Worm (Caenorhabditis elegans): Measurements from ENCODE around the gene F53F8.7.

F53F8.7 gene

ce11 chrV:20681120-20681519 lies 17.0 kb downstream of the F53F8.7 start, which contains the start of gene srsx-35:
srsx-35 (plus strand) TSS chrV:20681420.
- TF ChIP-seq nhr-2 (tag; optimal IDR thresholded peaks at IDR 0.05), result no peak
- TF ChIP-seq nhr-76 (tag; optimal IDR thresholded peaks at IDR 0.05), result no peak
- no peak for TF ChIP-seq ceh-83 (GFP tag; optimal IDR thresholded peaks at IDR 0.05)
- no peak for TF ChIP-seq nhr-237 (tag; optimal IDR thresholded peaks at IDR 0.05)
- no peak for TF ChIP-seq elt-3 (tag; optimal IDR thresholded peaks at IDR 0.05)
- TF ChIP-seq sptf-1 (tag; optimal IDR thresholded peaks at IDR 0.05), result no peak
- no peak for TF ChIP-seq bed-3 (GFP tag; optimal IDR thresholded peaks at IDR 0.05)
- no peak for TF ChIP-seq ceh-39 (tag; optimal IDR thresholded peaks at IDR 0.05)
- TF ChIP-seq lin-13 (tag; optimal IDR thresholded peaks at IDR 0.05), result no peak
- TF ChIP-seq cnd-1 (tag; optimal IDR thresholded peaks at IDR 0.05), result no peak
- TF ChIP-seq lin-32 (GFP tag; optimal IDR thresholded peaks at IDR 0.05), result no peak

- TF ChIP-seq unc-120 (tag; optimal IDR thresholded peaks at IDR 0.05; ENCODE audit: poor library complexity, severe bottlenecking), result no peak
- no peak for TF ChIP-seq lin-32 (GFP tag; optimal IDR thresholded peaks at IDR 0.05)
- no peak for TF ChIP-seq mls-2 (tag; optimal IDR thresholded peaks at IDR 0.05)
- TF ChIP-seq blmp-1 (tag; optimal IDR thresholded peaks at IDR 0.05), result no peak
- no peak for TF ChIP-seq bed-3 (GFP tag; optimal IDR thresholded peaks at IDR 0.05)
- no peak for TF ChIP-seq tbx-8 (GFP tag; optimal IDR thresholded peaks at IDR 0.05)
- TF ChIP-seq nhr-2 (tag; optimal IDR thresholded peaks at IDR 0.05), result no peak
- TF ChIP-seq sptf-1 (tag; optimal IDR thresholded peaks at IDR 0.05), result no peak
Observed at ce11 chrV:20680189-20680588, 18.0 kb downstream of the F53F8.7 start.

ce11 chrV:20670625-20671024 lies 27.5 kb downstream of the F53F8.7 start:
- TF ChIP-seq sem-2 (GFP tag; optimal IDR thresholded peaks at IDR 0.05) (peak; percentile 14), ceh-43 (GFP tag; optimal IDR thresholded peaks at IDR 0.05) (no peak)

ce11 chrV:20666905-20667304 lies 31.3 kb downstream of the F53F8.7 start, which contains the start of gene mlt-11:
mlt-11 (plus strand) TSS chrV:20667205.
- no peak for TF ChIP-seq unc-39 (tag; optimal IDR thresholded peaks at IDR 0.05)
- no peak for TF ChIP-seq nhr-237 (tag; optimal IDR thresholded peaks at IDR 0.05)

- TF ChIP-seq drap-1 (GFP tag; optimal IDR thresholded peaks at IDR 0.05), result no peak
- no peak for TF ChIP-seq nhr-2 (tag; optimal IDR thresholded peaks at IDR 0.05)
- TF ChIP-seq zip-8 (tag; optimal IDR thresholded peaks at IDR 0.05), result peak; percentile 54
- no peak for TF ChIP-seq unc-120 (tag; optimal IDR thresholded peaks at IDR 0.05; ENCODE audit: poor library complexity, severe bottlenecking)
- no peak for TF ChIP-seq bed-3 (GFP tag; optimal IDR thresholded peaks at IDR 0.05)
- TF ChIP-seq blmp-1 (tag; optimal IDR thresholded peaks at IDR 0.05), result peak; percentile 84
Observed at ce11 chrV:20664930-20665329, 33.2 kb downstream of the F53F8.7 start.

- no peak for TF ChIP-seq flh-1 (GFP tag; optimal IDR thresholded peaks at IDR 0.05)
- TF ChIP-seq M03D4.4 (tag; optimal IDR thresholded peaks at IDR 0.05), result no peak
- TF ChIP-seq blmp-1 (tag; optimal IDR thresholded peaks at IDR 0.05), result peak; percentile 18
Observed at ce11 chrV:20663736-20664135, 34.4 kb downstream of the F53F8.7 start.

- TF ChIP-seq ces-1 (GFP tag; optimal IDR thresholded peaks at IDR 0.05) (no peak), ceh-43 (GFP tag; optimal IDR thresholded peaks at IDR 0.05) (no peak), elt-1 (tag; optimal IDR thresholded peaks at IDR 0.05; ENCODE audit: borderline replicate concordance, insufficient read depth) (peak; percentile 25), cnd-1 (tag; optimal IDR thresholded peaks at IDR 0.05) (no peak), pha-4 (tag; optimal IDR thresholded peaks at IDR 0.05) (no peak), lin-32 (GFP tag; optimal IDR thresholded peaks at IDR 0.05) (no peak), M03D4.4 (tag; optimal IDR thresholded peaks at IDR 0.05) (no peak)
Observed at ce11 chrV:20662474-20662873, 35.7 kb downstream of the F53F8.7 start.

ce11 chrV:20660025-20660424 lies 38.1 kb downstream of the F53F8.7 start, which contains the start of gene W01F3.2:
W01F3.2 (plus strand) TSS chrV:20660325.
- TF ChIP-seq bed-3 (GFP tag; optimal IDR thresholded peaks at IDR 0.05) (no peak), ham-2 (GFP tag; optimal IDR thresholded peaks at IDR 0.05) (no peak), nhr-237 (tag; optimal IDR thresholded peaks at IDR 0.05) (no peak), snpc-4 (tag; optimal IDR thresholded peaks at IDR 0.05) (no peak), elt-3 (tag; optimal IDR thresholded peaks at IDR 0.05) (no peak), unc-39 (tag; optimal IDR thresholded peaks at IDR 0.05) (no peak), mab-5 (tag; optimal IDR thresholded peaks at IDR 0.05) (no peak), tbx-8 (GFP tag; optimal IDR thresholded peaks at IDR 0.05) (no peak), sptf-1 (tag; optimal IDR thresholded peaks at IDR 0.05) (no peak), lin-32 (GFP tag; optimal IDR thresholded peaks at IDR 0.05) (no peak), mls-2 (tag; optimal IDR thresholded peaks at IDR 0.05) (no peak), lin-13 (tag; optimal IDR thresholded peaks at IDR 0.05) (no peak)

All from whole organism, mixed stage, embryonic.